Worm (Caenorhabditis elegans): Measurements from ENCODE around the gene W10G11.2.

Gene W10G11.2

DNA sequence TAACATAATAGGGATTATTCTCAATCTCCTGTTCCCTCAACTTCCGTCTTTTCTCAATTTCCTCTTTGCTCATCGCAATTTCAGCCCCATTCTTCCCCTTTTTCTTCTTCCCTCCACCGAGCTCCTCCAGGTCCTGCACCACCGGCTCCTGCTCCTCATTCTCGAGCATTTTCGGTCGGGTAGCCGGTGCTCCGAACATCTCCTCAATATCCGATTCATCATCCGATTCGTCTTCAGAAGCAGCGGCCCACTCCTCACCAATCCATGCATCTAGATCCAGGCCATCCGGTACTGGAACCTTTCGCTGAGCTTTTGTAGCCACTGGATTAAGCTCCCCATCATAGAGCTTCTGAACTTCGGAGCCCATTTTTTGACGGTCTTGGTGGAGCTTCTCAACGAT lies 21.3 kb downstream of the W10G11.2 start:
- TF ChIP-seq nhr-12 (tag; optimal IDR thresholded peaks at IDR 0.05) (no peak), ceh-90 (tag; optimal IDR thresholded peaks at IDR 0.05) (no peak), nhr-20 (tag; optimal IDR thresholded peaks at IDR 0.05) (no peak), efl-1 (optimal IDR thresholded peaks at IDR 0.05) (no peak), efl-1 (GFP tag; optimal IDR thresholded peaks at IDR 0.05 in 1 of 2) (peak in 1 of 2 experiments; percentile 2), lin-14 (GFP tag; optimal IDR thresholded peaks at IDR 0.05) (no peak)

ce11 chrII:3528256-3528655 lies 33.2 kb downstream of the W10G11.2 start, which contains the start of gene ncs-6:
TSS of gene ncs-6 (minus strand) at chrII:3528516.
- TF ChIP-seq fkh-8 (tag; optimal IDR thresholded peaks at IDR 0.05) (peak; percentile 73), pqm-1 (tag; optimal IDR thresholded peaks at IDR 0.05) (no peak), snpc-4 (tag; optimal IDR thresholded peaks at IDR 0.05) (no peak), grh-1 (GFP tag; IDR thresholded peaks at IDR 0.05) (no peak)

ce11 chrII:3527460-3527859 lies 34.0 kb downstream of the W10G11.2 start:
- no peak for TF ChIP-seq swsn-7 (tag; optimal IDR thresholded peaks at IDR 0.05)
- TF ChIP-seq tbx-2 (tag; optimal IDR thresholded peaks at IDR 0.05), result peak; percentile 10
- no peak for TF ChIP-seq elt-3 (tag; optimal IDR thresholded peaks at IDR 0.05)
- no peak for TF ChIP-seq dpl-1 (GFP tag; optimal IDR thresholded peaks at IDR 0.05)
- TF ChIP-seq ces-1 (GFP tag; optimal IDR thresholded peaks at IDR 0.05), result no peak
- TF ChIP-seq unc-98 (GFP tag; IDR thresholded peaks at IDR 0.05), result no peak
- TF ChIP-seq efl-1 (optimal IDR thresholded peaks at IDR 0.05), result no peak
- TF ChIP-seq efl-1 (GFP tag; optimal IDR thresholded peaks at IDR 0.05 in 1 of 2), result peak in 1 of 2 experiments; percentile 65
- no peak for TF ChIP-seq nhr-19 (GFP tag; conservative IDR thresholded peaks at IDR 0.05)
- TF ChIP-seq lin-14 (GFP tag; optimal IDR thresholded peaks at IDR 0.05), result peak; percentile 40
- peak; percentile 29 for TF ChIP-seq dsc-1 (tag; optimal IDR thresholded peaks at IDR 0.05)
- no peak for TF ChIP-seq ceh-63 (GFP tag; optimal IDR thresholded peaks at IDR 0.05)
- no peak for TF ChIP-seq F16B12.6 (tag; optimal IDR thresholded peaks at IDR 0.05)

DNA sequence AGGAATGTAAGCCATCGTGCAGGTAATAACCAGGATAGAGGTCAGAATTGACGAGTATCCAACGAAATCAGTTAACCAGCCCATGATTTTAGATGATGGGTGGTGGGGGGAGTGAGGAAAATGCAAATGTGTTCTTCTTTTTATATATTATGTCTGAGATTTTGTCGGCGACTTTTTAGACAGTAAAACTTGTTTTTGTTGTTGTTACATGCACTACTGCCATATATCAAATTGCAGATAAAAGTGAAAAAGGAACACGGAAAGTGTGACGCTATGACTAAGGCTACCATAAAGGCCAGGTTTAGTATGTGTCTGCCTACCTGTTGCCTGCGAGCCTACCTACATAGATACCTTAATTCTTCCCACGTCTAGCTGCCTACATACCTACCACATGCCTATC lies 37.4 kb downstream of the W10G11.2 start, which contains the start of gene col-72:
col-72 (minus strand) TSS at position 101 of the 400 bp plus-strand sequence.
- TF ChIP-seq efl-3 (GFP tag; optimal IDR thresholded peaks at IDR 0.05) (no peak), efl-1 (optimal IDR thresholded peaks at IDR 0.05) (no peak), efl-1 (GFP tag; optimal IDR thresholded peaks at IDR 0.05 in 1 of 2) (peak in 1 of 2 experiments; percentile 50), C34B4.2 (tag; optimal IDR thresholded peaks at IDR 0.05) (no peak), xbp-1 (tag; optimal IDR thresholded peaks at IDR 0.05) (no peak)

- TF ChIP-seq mep-1 (tag; optimal IDR thresholded peaks at IDR 0.05) (peak; percentile 45), nhr-85 (tag) (peak; percentile 70), nhr-20 (tag; optimal IDR thresholded peaks at IDR 0.05) (peak; percentile 79), pax-3 (tag; optimal IDR thresholded peaks at IDR 0.05) (peak; percentile 77), dpl-1 (GFP tag; optimal IDR thresholded peaks at IDR 0.05) (peak; percentile 47 to 73 (median 67)), snpc-4 (tag; optimal IDR thresholded peaks at IDR 0.05) (peak; percentile 13), grh-1 (GFP tag; IDR thresholded peaks at IDR 0.05) (peak; percentile 83), nhr-19 (GFP tag; conservative IDR thresholded peaks at IDR 0.05) (peak; percentile 88), lsy-2 (tag; optimal IDR thresholded peaks at IDR 0.05) (peak; percentile 94 to 97), C16A3.4 (tag; optimal IDR thresholded peaks at IDR 0.05) (peak; percentile 51), lir-3 (tag; optimal IDR thresholded peaks at IDR 0.05; ENCODE audit: poor library complexity) (peak; percentile 76), rnt-1 (tag; optimal IDR thresholded peaks at IDR 0.05) (peak; percentile 73), lin-14 (GFP tag; optimal IDR thresholded peaks at IDR 0.05) (peak; percentile 81), unc-86 (tag; optimal IDR thresholded peaks at IDR 0.05) (peak; percentile 57), mab-9 (GFP tag; IDR thresholded peaks at IDR 0.05) (peak; percentile 60; the same call in 1 of the 2 replicates), C04F5.9 (tag; optimal IDR thresholded peaks at IDR 0.05) (peak; percentile 68), fkh-10 (GFP tag; optimal IDR thresholded peaks at IDR 0.05) (peak; percentile 43), tbx-2 (tag; optimal IDR thresholded peaks at IDR 0.05) (peak; percentile 74), mdl-1 (tag; optimal IDR thresholded peaks at IDR 0.05) (peak in 1 of 2 experiments; percentile 27), fkh-8 (tag; optimal IDR thresholded peaks at IDR 0.05) (peak; percentile 79), ceh-82 (tag; optimal IDR thresholded peaks at IDR 0.05) (peak in 2 of 3 experiments; percentile 50 to 54), unc-98 (GFP tag; IDR thresholded peaks at IDR 0.05) (peak; percentile 57; the same call in 1 of the 2 replicates), swsn-7 (tag; optimal IDR thresholded peaks at IDR 0.05) (peak; percentile 73), irx-1 (tag; optimal IDR thresholded peaks at IDR 0.05) (peak; percentile 39), nhr-90 (tag; optimal IDR thresholded peaks at IDR 0.05; ENCODE audit: poor library complexity) (peak; percentile 40), lin-13 (GFP tag; optimal IDR thresholded peaks at IDR 0.05) (peak; percentile 61), nhr-77 (tag; optimal IDR thresholded peaks at IDR 0.05) (peak; percentile 87), lin-35 (GFP tag; optimal IDR thresholded peaks at IDR 0.05) (peak; percentile 67 to 75), efl-1 (optimal IDR thresholded peaks at IDR 0.05) (peak; percentile 71 to 79), efl-1 (GFP tag; optimal IDR thresholded peaks at IDR 0.05 in 1 of 2) (peak; percentile 66 to 97), nhr-71 (tag; optimal IDR thresholded peaks at IDR 0.05) (peak; percentile 88), dsc-1 (tag; optimal IDR thresholded peaks at IDR 0.05) (peak; percentile 58)
Observed at ce11 chrII:3523547-3523946, 37.9 kb downstream of the W10G11.2 start.

Data from whole organism, L1 larva.